Fruit fly (Drosophila melanogaster) whole organism, prepupa: ENCODE measurements around the gene Tlk.
A peak's percentile ranks its signal among the peaks of the same experiment; 100 is the strongest.

Experiments used
- CG10631 ChIP-seq: fragments of 200-800 bp; sonication (Bioruptor generic); optimal IDR thresholded peaks from 2 replicates; lab custom pipeline; 2016; ENCODE audit warnings: missing biosample characterization, missing genetic modification characterization
- CG10669 ChIP-seq: fragments of 200-800 bp; sonication (Bioruptor generic); optimal IDR thresholded peaks from 3 replicates; lab custom pipeline; 2018; ENCODE audit warnings: missing biosample characterization, mild to moderate bottlenecking, missing genetic modification characterization, moderate library complexity
- CG11294 ChIP-seq: fragments of 200-800 bp; sonication (Bioruptor generic); IDR thresholded peaks from 2 replicates; pipeline ENCODE4 v1.3.6; 2022; ENCODE audit warnings: missing biosample characterization, missing genetic modification characterization
- CG11902 ChIP-seq: fragments of 200-800 bp; sonication (Bioruptor generic); optimal IDR thresholded peaks from 3 replicates; lab custom pipeline; 2016; ENCODE audit warnings: missing biosample characterization, missing genetic modification characterization
- CG1621 ChIP-seq: fragments of 200-800 bp; sonication (Bioruptor generic); optimal IDR thresholded peaks from 3 replicates; lab custom pipeline; 2018; ENCODE audit warnings: missing biosample characterization, mild to moderate bottlenecking, missing genetic modification characterization
- CG16779 ChIP-seq: fragments of 200-800 bp; sonication (Bioruptor generic); optimal IDR thresholded peaks from 3 replicates; lab custom pipeline; 2017; ENCODE audit warnings: missing biosample characterization, mild to moderate bottlenecking, missing genetic modification characterization
- CG3032 ChIP-seq: fragments of 200-800 bp; optimal IDR thresholded peaks from 2 replicates; lab custom pipeline; 2019; ENCODE audit warnings: missing biosample characterization, mild to moderate bottlenecking, missing genetic modification characterization, moderate library complexity
- CG31627 ChIP-seq: fragments of 200-800 bp; sonication (Bioruptor generic); optimal IDR thresholded peaks from 3 replicates; lab custom pipeline; 2016; ENCODE audit warnings: missing biosample characterization, missing genetic modification characterization
- CG32006 ChIP-seq: fragments of 200-800 bp; sonication (Bioruptor generic); optimal IDR thresholded peaks from 3 replicates; lab custom pipeline; 2017; ENCODE audit warnings: missing biosample characterization, mild to moderate bottlenecking, missing genetic modification characterization
- CG34406 ChIP-seq: fragments of 200-800 bp; sonication (Bioruptor generic); optimal IDR thresholded peaks from 3 replicates; lab custom pipeline; 2016; ENCODE audit warnings: missing biosample characterization, missing genetic modification characterization
- CG3919 ChIP-seq: fragments of 200-800 bp; sonication (Bioruptor generic); optimal IDR thresholded peaks from 3 replicates; lab custom pipeline; 2016; ENCODE audit warnings: missing biosample characterization, missing genetic modification characterization
- CG4318 ChIP-seq: fragments of 200-800 bp; sonication (Bioruptor generic); optimal IDR thresholded peaks from 3 replicates; lab custom pipeline; 2017; ENCODE audit warnings: missing biosample characterization, mild to moderate bottlenecking, missing genetic modification characterization
- CG6163 ChIP-seq: fragments of 200-800 bp; sonication (Bioruptor generic); IDR thresholded peaks from 3 replicates; pipeline ENCODE4 v1.3.6; 2022; ENCODE audit warnings: missing biosample characterization, missing genetic modification characterization
- CG6792 ChIP-seq: fragments of 200-800 bp; sonication (Bioruptor generic); optimal IDR thresholded peaks from 3 replicates; lab custom pipeline; 2016; ENCODE audit warnings: missing biosample characterization, missing genetic modification characterization
- CG6808 ChIP-seq: fragments of 200-800 bp; sonication (Bioruptor generic); optimal IDR thresholded peaks from 3 replicates; lab custom pipeline; 2017; ENCODE audit warnings: missing biosample characterization, missing genetic modification characterization, mild to moderate bottlenecking, moderate library complexity, missing genetic modification reagents
- CG6854 ChIP-seq: fragments of 200-800 bp; sonication (Bioruptor generic); optimal IDR thresholded peaks from 2 replicates; lab custom pipeline; 2017; ENCODE audit warnings: missing biosample characterization, mild to moderate bottlenecking, missing genetic modification characterization
- CG7368 ChIP-seq: fragments of 200-800 bp; sonication (Bioruptor generic); optimal IDR thresholded peaks from 3 replicates; lab custom pipeline; 2016; ENCODE audit warnings: missing biosample characterization, missing genetic modification characterization
- CG8319 ChIP-seq: fragments of 200-800 bp; sonication (Bioruptor generic); optimal IDR thresholded peaks from 3 replicates; lab custom pipeline; 2016; ENCODE audit warnings: missing biosample characterization, missing genetic modification characterization
- CG8632 ChIP-seq: fragments of 200-800 bp; sonication (Bioruptor generic); optimal IDR thresholded peaks from 3 replicates; lab custom pipeline; 2016; ENCODE audit warnings: missing biosample characterization, missing genetic modification characterization
- CG9139 ChIP-seq: fragments of 200-800 bp; sonication (Bioruptor generic); optimal IDR thresholded peaks from 3 replicates; lab custom pipeline; 2017; ENCODE audit warnings: missing biosample characterization, mild to moderate bottlenecking, missing genetic modification characterization
- Eip78C ChIP-seq: fragments of 200-800 bp; sonication (Bioruptor generic); peaks from one replicate; lab custom pipeline; 2016; ENCODE audit warnings: missing biosample characterization, missing genetic modification characterization
- Eip93F ChIP-seq: fragments of 200-800 bp; sonication (Bioruptor generic); optimal IDR thresholded peaks from 2 replicates; lab custom pipeline; 2016; ENCODE audit warnings: missing biosample characterization, mild to moderate bottlenecking, missing genetic modification characterization
- Ets21C ChIP-seq: fragments of 200-800 bp; sonication (Bioruptor generic); optimal IDR thresholded peaks from 3 replicates; lab custom pipeline; 2016; ENCODE audit warnings: missing biosample characterization, missing genetic modification characterization
- Ets96B ChIP-seq: fragments of 200-800 bp; optimal IDR thresholded peaks from 2 replicates; lab custom pipeline; 2019; ENCODE audit warnings: missing biosample characterization, mild to moderate bottlenecking, missing genetic modification characterization, moderate library complexity
- Gug ChIP-seq: fragments of 200-800 bp; sonication (Bioruptor generic); IDR thresholded peaks from 2 replicates; pipeline ENCODE4 v1.3.6; 2022; ENCODE audit warnings: missing biosample characterization, missing genetic modification characterization
- Hr38 ChIP-seq: sonication (Bioruptor generic); optimal IDR thresholded peaks from 2 replicates; lab custom pipeline; 2016; ENCODE audit warnings: missing biosample characterization, missing genetic modification characterization
- Hr39 ChIP-seq: fragments of 200-800 bp; sonication (Bioruptor generic); optimal IDR thresholded peaks from 2 replicates; lab custom pipeline; 2016; ENCODE audit warnings: missing biosample characterization, missing genetic modification characterization
- Hr4 ChIP-seq: fragments of 200-800 bp; sonication (Bioruptor generic); optimal IDR thresholded peaks from 3 replicates; lab custom pipeline; 2016; ENCODE audit warnings: missing biosample characterization, missing genetic modification characterization
- Met ChIP-seq: fragments of 200-800 bp; sonication (Bioruptor generic); optimal IDR thresholded peaks from 3 replicates; lab custom pipeline; 2016; ENCODE audit warnings: missing biosample characterization, missing genetic modification characterization
- Sox102F ChIP-seq: fragments of 200-800 bp; sonication (Bioruptor generic); optimal IDR thresholded peaks from 2 replicates; lab custom pipeline; 2016; ENCODE audit warnings: missing biosample characterization, mild to moderate bottlenecking, missing genetic modification characterization
- Sox14 ChIP-seq: fragments of 200-800 bp; sonication (Bioruptor generic); optimal IDR thresholded peaks from 3 replicates; lab custom pipeline; 2016; ENCODE audit warnings: missing biosample characterization, missing genetic modification characterization
- Sox15 ChIP-seq: fragments of 200-800 bp; sonication (Bioruptor generic); optimal IDR thresholded peaks from 3 replicates; lab custom pipeline; 2016; ENCODE audit warnings: missing biosample characterization, missing genetic modification characterization
- achi ChIP-seq: fragments of 200-800 bp; sonication (Bioruptor generic); optimal IDR thresholded peaks from 3 replicates; lab custom pipeline; 2016; ENCODE audit warnings: missing biosample characterization, missing genetic modification characterization
- cyc ChIP-seq: fragments of 200-800 bp; sonication (Bioruptor generic); optimal IDR thresholded peaks from 3 replicates; lab custom pipeline; 2016; ENCODE audit warnings: missing biosample characterization, missing genetic modification characterization
- dsx ChIP-seq: fragments of 200-800 bp; optimal IDR thresholded peaks from 3 replicates; lab custom pipeline; 2019; ENCODE audit warnings: missing biosample characterization, mild to moderate bottlenecking, missing genetic modification characterization, moderate library complexity; ENCODE audit not compliant: poor library complexity, severe bottlenecking
- fd59A ChIP-seq: fragments of 200-800 bp; sonication (Bioruptor generic); optimal IDR thresholded peaks from 2 replicates; lab custom pipeline; 2017; ENCODE audit warnings: missing biosample characterization, mild to moderate bottlenecking, missing genetic modification characterization, missing genetic modification reagents
- fd85E ChIP-seq: fragments of 200-800 bp; sonication (Bioruptor generic); optimal IDR thresholded peaks from 3 replicates; lab custom pipeline; 2016; ENCODE audit warnings: missing biosample characterization, missing genetic modification characterization
- fkh ChIP-seq: fragments of 200-800 bp; sonication (Bioruptor generic); optimal IDR thresholded peaks from 3 replicates; lab custom pipeline; 2017; ENCODE audit warnings: missing biosample characterization, mild to moderate bottlenecking, missing genetic modification characterization, moderate library complexity
- lz ChIP-seq: fragments of 200-800 bp; sonication (Bioruptor generic); optimal IDR thresholded peaks from 3 replicates; lab custom pipeline; 2016; ENCODE audit warnings: missing biosample characterization, missing genetic modification characterization
- net ChIP-seq: fragments of 200-800 bp; sonication (Bioruptor generic); optimal IDR thresholded peaks from 3 replicates; lab custom pipeline; 2016; ENCODE audit warnings: missing biosample characterization, missing genetic modification characterization
- pdm3 ChIP-seq: fragments of 200-800 bp; sonication (Bioruptor generic); optimal IDR thresholded peaks from 3 replicates; lab custom pipeline; 2016; ENCODE audit warnings: missing biosample characterization, missing genetic modification characterization
- spab ChIP-seq: fragments of 200-800 bp; sonication (Bioruptor generic); optimal IDR thresholded peaks from 2 replicates; lab custom pipeline; 2017; ENCODE audit warnings: missing biosample characterization, mild to moderate bottlenecking, missing genetic modification characterization, missing genetic modification reagents
- ss ChIP-seq, 2 experiments: fragments of 200-800 bp; sonication (Bioruptor generic); optimal IDR thresholded peaks; 2 replicates in 1 of 2; 3 replicates in 1 of 2; lab custom pipeline; 2017 to 2018; ENCODE audit warnings: mild to moderate bottlenecking in 2 of 2, missing biosample characterization in 2 of 2, missing genetic modification characterization in 2 of 2, moderate library complexity in 1 of 2
- svp ChIP-seq: fragments of 200-800 bp; sonication (Bioruptor generic); peaks from one replicate; lab custom pipeline; 2016; ENCODE audit warnings: missing biosample characterization, missing genetic modification characterization
- vri ChIP-seq: fragments of 200-800 bp; sonication (Bioruptor generic); optimal IDR thresholded peaks from 3 replicates; lab custom pipeline; 2016; ENCODE audit warnings: missing biosample characterization, mild to moderate bottlenecking, missing genetic modification characterization

Gene Tlk

DNA sequence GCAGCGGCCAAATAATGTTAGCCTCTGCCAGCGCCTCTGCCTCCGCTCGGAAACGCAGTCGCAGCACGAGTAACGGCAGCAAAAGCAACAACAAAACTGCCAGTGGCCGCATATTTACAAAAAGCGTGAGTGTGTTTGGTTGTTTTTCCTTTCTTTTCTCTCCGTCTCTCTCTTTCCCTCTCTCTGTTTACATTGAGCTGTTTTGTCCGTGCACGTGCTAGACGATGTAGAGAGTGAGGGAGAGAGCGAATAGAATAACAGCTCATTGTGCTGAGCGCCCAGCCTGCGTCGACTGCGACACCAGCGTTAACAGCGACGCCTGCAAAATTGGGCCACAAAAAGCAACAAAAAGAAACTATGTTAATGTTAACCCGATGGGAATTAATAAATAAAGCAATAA, 57.4 kb downstream of the Tlk start (continued):
- TF ChIP-seq CG8632 (GFP tag; lab: Kevin White, UChicago), result peak; percentile 31
- TF ChIP-seq CG8319 (GFP tag; lab: Kevin White, UChicago), result no peak
- peak; percentile 92 for TF ChIP-seq CG6163 (GFP tag; lab: Robert Waterston, UW)
- TF ChIP-seq fkh (GFP tag; lab: Kevin White, UChicago), result peak; percentile 99
- TF ChIP-seq achi (GFP tag; lab: Kevin White, UChicago), result peak; percentile 24
- no peak for TF ChIP-seq cyc (GFP tag; lab: Kevin White, UChicago)
- no peak for TF ChIP-seq Eip93F
- peak; percentile 73 for TF ChIP-seq dsx (GFP tag; lab: Kevin White, UChicago)
- no peak for TF ChIP-seq CG31627 (GFP tag; lab: Kevin White, UChicago)
- no peak for TF ChIP-seq Hr38 (GFP tag; lab: Kevin White, UChicago)
- TF ChIP-seq Eip78C, result peak; percentile 64
- peak; percentile 40; the same call in 1 of the 2 replicates for TF ChIP-seq Gug
- TF ChIP-seq net (GFP tag; lab: Kevin White, UChicago), result peak; percentile 56
- TF ChIP-seq fd85E (GFP tag; lab: Kevin White, UChicago), result peak; percentile 22
- TF ChIP-seq Sox102F (GFP tag; lab: Kevin White, UChicago), result peak; percentile 39
- no peak for TF ChIP-seq Ets21C (GFP tag; lab: Kevin White, UChicago)
- peak; percentile 70 for TF ChIP-seq CG16779
- peak; percentile 74 for TF ChIP-seq CG6808 (GFP tag; lab: Kevin White, UChicago)
- peak; percentile 26 for TF ChIP-seq CG6792 (GFP tag; lab: Kevin White, UChicago)
- peak; percentile 71 for TF ChIP-seq CG9139 (GFP tag; lab: Kevin White, UChicago)
- no peak for TF ChIP-seq Hr4 (GFP tag; lab: Kevin White, UChicago)
- peak; percentile 72 for TF ChIP-seq CG6854 (GFP tag; lab: Kevin White, UChicago)
- TF ChIP-seq vri (GFP tag; lab: Kevin White, UChicago), result peak; percentile 82
- TF ChIP-seq, all 60 proteins: peak for 45

DNA sequence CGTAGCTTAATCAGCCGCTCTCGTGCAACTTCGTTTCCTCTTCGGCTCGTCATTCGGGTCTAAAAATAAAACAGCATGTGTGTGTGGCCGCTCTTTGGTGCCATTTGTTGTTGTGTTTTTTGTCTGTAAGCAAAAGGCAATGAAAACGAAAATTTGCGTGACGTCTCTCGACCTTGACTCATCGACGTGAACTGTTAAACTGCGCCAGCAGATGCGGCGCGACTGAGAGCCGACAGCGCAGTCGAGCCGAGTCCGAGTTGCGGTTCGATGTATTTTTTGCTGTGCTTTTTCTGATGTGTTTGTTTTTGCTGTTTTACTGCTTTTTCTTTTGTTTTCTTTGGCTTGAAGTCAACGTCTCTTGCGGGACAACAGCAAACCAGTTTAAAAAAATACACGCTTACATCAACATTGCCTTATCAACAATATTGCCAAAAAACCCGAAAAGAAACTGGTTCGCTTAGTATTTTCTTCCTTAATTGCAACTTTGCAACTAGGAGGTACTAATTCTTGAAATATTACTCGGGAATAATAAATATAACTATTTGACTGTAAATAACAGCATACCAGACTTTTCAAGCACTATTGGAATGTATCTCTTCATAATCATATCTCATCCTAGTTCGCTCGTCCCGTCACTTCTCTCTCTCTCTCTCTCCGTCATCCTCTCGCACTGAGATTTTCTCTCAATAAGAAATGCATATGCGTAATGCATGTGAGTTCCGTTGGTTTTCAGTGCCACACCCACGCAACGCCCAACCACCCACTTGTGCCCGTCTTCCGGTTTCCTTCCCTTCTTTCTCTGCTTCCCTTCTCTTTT, 58.5 kb downstream of the Tlk start:
- TF ChIP-seq Sox14 (GFP tag; lab: Kevin White, UChicago) (no peak), CG11902 (GFP tag; lab: Kevin White, UChicago) (no peak), net (GFP tag; lab: Kevin White, UChicago) (peak; percentile 63), Eip93F (peak; percentile 93), fkh (GFP tag; lab: Kevin White, UChicago) (peak; percentile 11), CG9139 (GFP tag; lab: Kevin White, UChicago) (peak; percentile 95), Hr39 (GFP tag; lab: Kevin White, UChicago) (no peak), Met (GFP tag; lab: Kevin White, UChicago) (peak; percentile 6), CG11294 (no peak; the same call in 1 of the 2 replicates), ss (GFP tag; optimal IDR thresholded peaks at IDR 0.05; lab: Kevin White, UChicago) (peak; percentile 96 to 97), Ets96B (tag; lab: Kevin White, UChicago) (peak; percentile 66), pdm3 (GFP tag; lab: Kevin White, UChicago) (no peak), Sox15 (GFP tag; lab: Kevin White, UChicago) (no peak), Hr38 (GFP tag; lab: Kevin White, UChicago) (no peak), Ets21C (GFP tag; lab: Kevin White, UChicago) (no peak), CG10669 (GFP tag; lab: Kevin White, UChicago) (peak; percentile 69), achi (GFP tag; lab: Kevin White, UChicago) (no peak), fd85E (GFP tag; lab: Kevin White, UChicago) (peak; percentile 31), lz (no peak), spab (peak; percentile 82), CG4318 (GFP tag; lab: Kevin White, UChicago) (no peak), CG34406 (peak; percentile 1), CG1621 (tag; lab: Kevin White, UChicago) (peak; percentile 88), CG32006 (GFP tag; lab: Kevin White, UChicago) (no peak), CG6792 (GFP tag; lab: Kevin White, UChicago) (peak; percentile 10), CG10631 (GFP tag; lab: Kevin White, UChicago) (no peak), CG3919 (GFP tag; lab: Kevin White, UChicago) (peak; percentile 10), CG6808 (GFP tag; lab: Kevin White, UChicago) (peak; percentile 92), fd59A (GFP tag; lab: Kevin White, UChicago) (peak; percentile 39), CG3032 (tag; lab: Kevin White, UChicago) (peak; percentile 72), CG16779 (peak; percentile 84), dsx (GFP tag; lab: Kevin White, UChicago) (peak; percentile 77), svp (peak; percentile 95), CG6854 (GFP tag; lab: Kevin White, UChicago) (peak; percentile 78), Hr4 (GFP tag; lab: Kevin White, UChicago) (no peak), CG8632 (GFP tag; lab: Kevin White, UChicago) (peak; percentile 4), CG7368 (no peak), Sox102F (GFP tag; lab: Kevin White, UChicago) (no peak)
